Fruit fly (Drosophila melanogaster) whole organism, embryonic: ENCODE data around the gene sbr.
A peak's percentile ranks its signal among the peaks of the same experiment; 100 is the strongest.

Experiments
- Abd-B ChIP-seq: fragments of 200-800 bp; sonication (Bioruptor generic); optimal IDR thresholded peaks from 2 replicates; lab custom pipeline; 2018; ENCODE audit warnings: missing biosample characterization, mild to moderate bottlenecking, missing genetic modification characterization, moderate library complexity
- B-H2 ChIP-seq: fragments of 200-800 bp; sonication (Bioruptor generic); optimal IDR thresholded peaks from 2 replicates; lab custom pipeline; 2018; ENCODE audit warnings: missing biosample characterization, mild to moderate bottlenecking, missing genetic modification characterization
- Bgb ChIP-seq: fragments of 200-800 bp; sonication (Bioruptor generic); IDR thresholded peaks from 2 replicates; pipeline ENCODE4 v1.3.6; 2022; ENCODE audit warnings: missing biosample characterization, missing genetic modification characterization; ENCODE audit not compliant: partially characterized antibody
- CG10321 ChIP-seq: fragments of 200-800 bp; sonication (Bioruptor generic); IDR thresholded peaks from 2 replicates; pipeline ENCODE4 v1.3.6; 2022; ENCODE audit warnings: missing biosample characterization, missing genetic modification characterization
- CG10959 ChIP-seq: fragments of 200-800 bp; sonication (Bioruptor generic); IDR thresholded peaks from 2 replicates; pipeline ENCODE4 v1.3.6; 2022; ENCODE audit warnings: missing biosample characterization, missing genetic modification characterization
- CG11456 ChIP-seq: fragments of 200-800 bp; sonication (Bioruptor generic); IDR thresholded peaks from 3 replicates; pipeline ENCODE4 v1.3.6; 2022; ENCODE audit warnings: missing biosample characterization, missing genetic modification characterization
- CG11504 ChIP-seq: fragments of 200-800 bp; sonication (Bioruptor generic); optimal IDR thresholded peaks from 3 replicates; lab custom pipeline; 2019; ENCODE audit warnings: missing biosample characterization, mild to moderate bottlenecking, missing genetic modification characterization, moderate library complexity
- CG11696 ChIP-seq: fragments of 200-800 bp; sonication (Bioruptor generic); IDR thresholded peaks from 2 replicates; pipeline ENCODE4 v1.3.6; 2022; ENCODE audit warnings: missing biosample characterization, missing genetic modification characterization
- CG12219 ChIP-seq: fragments of 200-800 bp; sonication (Bioruptor generic); optimal IDR thresholded peaks from 3 replicates; lab custom pipeline; 2018; ENCODE audit warnings: missing biosample characterization, mild to moderate bottlenecking, missing genetic modification characterization
- CG12659 ChIP-seq: fragments of 200-800 bp; sonication (Bioruptor generic); optimal IDR thresholded peaks from 3 replicates; lab custom pipeline; 2017; ENCODE audit warnings: mild to moderate bottlenecking, missing biosample characterization, missing genetic modification reagents, missing genetic modification characterization
- CG12769 ChIP-seq: fragments of 200-800 bp; sonication (Bioruptor generic); optimal IDR thresholded peaks from 2 replicates; lab custom pipeline; 2019; ENCODE audit warnings: missing biosample characterization, mild to moderate bottlenecking, missing genetic modification characterization, moderate library complexity
- CG13296 ChIP-seq: fragments of 200-800 bp; sonication (Bioruptor generic); optimal IDR thresholded peaks from 3 replicates; lab custom pipeline; 2018; ENCODE audit warnings: missing biosample characterization, mild to moderate bottlenecking, missing genetic modification characterization
- CG13424 ChIP-seq: fragments of 200-800 bp; sonication (Bioruptor generic); optimal IDR thresholded peaks from 2 replicates; lab custom pipeline; 2019; ENCODE audit warnings: missing biosample characterization, mild to moderate bottlenecking, missing genetic modification characterization, moderate library complexity
- CG1647 ChIP-seq: fragments of 200-800 bp; sonication (Bioruptor generic); optimal IDR thresholded peaks from 3 replicates; lab custom pipeline; 2016; ENCODE audit warnings: missing biosample characterization, missing genetic modification characterization
- CG17328 ChIP-seq: fragments of 200-800 bp; sonication (Bioruptor generic); IDR thresholded peaks from 2 replicates; pipeline ENCODE4 v1.3.6; 2022; ENCODE audit warnings: missing biosample characterization, missing genetic modification characterization
- CG2120 ChIP-seq: fragments of 200-800 bp; sonication (Bioruptor generic); optimal IDR thresholded peaks from 3 replicates; lab custom pipeline; 2016; ENCODE audit warnings: missing biosample characterization, missing genetic modification characterization
- CG2202 ChIP-seq: fragments of 200-800 bp; sonication (Bioruptor generic); optimal IDR thresholded peaks from 2 replicates; lab custom pipeline; 2018; ENCODE audit warnings: missing biosample characterization, mild to moderate bottlenecking, missing genetic modification characterization
- CG2712 ChIP-seq: fragments of 200-800 bp; optimal IDR thresholded peaks from 3 replicates; lab custom pipeline; 2019; ENCODE audit warnings: missing biosample characterization, mild to moderate bottlenecking, missing genetic modification characterization, moderate library complexity
- CG2889 ChIP-seq: fragments of 200-800 bp; sonication (Bioruptor generic); IDR thresholded peaks from 3 replicates; pipeline ENCODE4 v1.3.6; 2022; ENCODE audit warnings: missing biosample characterization, missing genetic modification characterization
- CG3163 ChIP-seq: fragments of 200-800 bp; sonication (Bioruptor generic); optimal IDR thresholded peaks from 3 replicates; lab custom pipeline; 2016; ENCODE audit warnings: missing biosample characterization, missing genetic modification characterization
- CG3726 ChIP-seq: fragments of 200-800 bp; sonication (Bioruptor generic); IDR thresholded peaks from 3 replicates; pipeline ENCODE4, ENCODE4 v1.3.6; 2022; ENCODE audit warnings: missing biosample characterization, missing genetic modification characterization
- CG4707 ChIP-seq: fragments of 200-800 bp; sonication (Bioruptor generic); optimal IDR thresholded peaks from 2 replicates; lab custom pipeline; 2018; ENCODE audit warnings: missing biosample characterization, mild to moderate bottlenecking, missing genetic modification characterization, moderate library complexity
- CG6683 ChIP-seq: fragments of 200-800 bp; sonication (Bioruptor generic); optimal IDR thresholded peaks from 2 replicates; lab custom pipeline; 2017; ENCODE audit warnings: missing biosample characterization, mild to moderate bottlenecking, missing genetic modification characterization, missing genetic modification reagents
- CG6765 ChIP-seq: fragments of 200-800 bp; sonication (Bioruptor generic); optimal IDR thresholded peaks from 3 replicates; lab custom pipeline; 2017; ENCODE audit warnings: missing biosample characterization, mild to moderate bottlenecking, missing genetic modification characterization
- CG6791 ChIP-seq: fragments of 200-800 bp; sonication (Bioruptor generic); IDR thresholded peaks from 3 replicates; pipeline ENCODE4 v1.3.6; 2022; ENCODE audit warnings: missing biosample characterization, missing genetic modification characterization; ENCODE audit not compliant: partially characterized antibody
- CG7745 ChIP-seq: fragments of 200-800 bp; sonication (Bioruptor generic); optimal IDR thresholded peaks from 2 replicates; lab custom pipeline; 2018; ENCODE audit warnings: missing biosample characterization, mild to moderate bottlenecking, missing genetic modification characterization, moderate library complexity
- CG9437 ChIP-seq: fragments of 200-800 bp; sonication (Bioruptor generic); optimal IDR thresholded peaks from 2 replicates; lab custom pipeline; 2018; ENCODE audit warnings: missing biosample characterization, mild to moderate bottlenecking, missing genetic modification characterization
- CG9797 ChIP-seq: fragments of 200-800 bp; sonication (Bioruptor generic); optimal IDR thresholded peaks from 3 replicates; lab custom pipeline; 2018; ENCODE audit warnings: missing biosample characterization, mild to moderate bottlenecking, missing genetic modification characterization
- Deaf1 ChIP-seq: fragments of 200-800 bp; optimal IDR thresholded peaks from 3 replicates; lab custom pipeline; 2019; ENCODE audit warnings: missing biosample characterization, mild to moderate bottlenecking, missing genetic modification characterization, moderate library complexity
- HLH3B ChIP-seq: fragments of 200-800 bp; sonication (Bioruptor generic); IDR thresholded peaks from 2 replicates; pipeline ENCODE4 v1.3.6; 2022; ENCODE audit warnings: missing biosample characterization, missing genetic modification characterization
- HLHmδ ChIP-seq: fragments of 200-800 bp; sonication (Bioruptor generic); optimal IDR thresholded peaks from 2 replicates; lab custom pipeline; 2018; ENCODE audit warnings: missing biosample characterization, mild to moderate bottlenecking, missing genetic modification characterization, moderate library complexity
- HmgD ChIP-seq: fragments of 200-800 bp; sonication (Bioruptor generic); optimal IDR thresholded peaks from 3 replicates; lab custom pipeline; 2016; ENCODE audit warnings: missing biosample characterization, missing genetic modification characterization
- Stat92E ChIP-seq, 3 experiments: fragments of >200 bp in 2 of 3; fragments of 200-800 bp in 1 of 3; sonication (Bioruptor generic) in 1 of 3; optimal IDR thresholded peaks; 2 replicates each; lab custom pipeline; 2017 to 2019; ENCODE audit warnings: missing biosample characterization in 3 of 3, missing genetic modification characterization in 3 of 3, mild to moderate bottlenecking in 1 of 3, moderate library complexity in 1 of 3
- Usf ChIP-seq: fragments of 200-800 bp; sonication (Bioruptor generic); optimal IDR thresholded peaks from 2 replicates; lab custom pipeline; 2017; ENCODE audit warnings: missing genotype, missing biosample characterization, missing genetic modification characterization
- crol ChIP-seq: fragments of 200-800 bp; sonication (Bioruptor generic); IDR thresholded peaks from 2 replicates; pipeline ENCODE4 v1.3.6; 2022; ENCODE audit warnings: missing biosample characterization, missing genetic modification characterization
- eve ChIP-seq, 2 experiments: fragments of >200 bp; optimal IDR thresholded peaks; 2 replicates each; lab custom pipeline; 2017; ENCODE audit warnings: missing biosample characterization in 2 of 2, missing genetic modification characterization in 2 of 2
- exex ChIP-seq: fragments of 200-800 bp; sonication (Bioruptor generic); optimal IDR thresholded peaks from 4 replicates; lab custom pipeline; 2018; ENCODE audit warnings: missing biosample characterization, mild to moderate bottlenecking, missing genetic modification characterization, moderate library complexity
- fru ChIP-seq: fragments of >200 bp; optimal IDR thresholded peaks from 2 replicates; lab custom pipeline; 2017
- ham ChIP-seq: fragments of 200-800 bp; sonication (Bioruptor generic); IDR thresholded peaks from 2 replicates; pipeline ENCODE4 v1.3.6; 2022; ENCODE audit warnings: missing biosample characterization, missing genetic modification characterization
- kay ChIP-seq: fragments of 200-800 bp; sonication (Bioruptor generic); optimal IDR thresholded peaks from 2 replicates; lab custom pipeline; 2016; ENCODE audit warnings: missing biosample characterization, missing genetic modification characterization
- kni ChIP-seq: fragments of 200-800 bp; sonication (Bioruptor generic); optimal IDR thresholded peaks from 3 replicates; lab custom pipeline; 2017; ENCODE audit warnings: mild to moderate bottlenecking, missing biosample characterization, missing genetic modification reagents, missing genetic modification characterization
- onecut ChIP-seq: fragments of 200-800 bp; sonication (Bioruptor generic); IDR thresholded peaks from 2 replicates; pipeline ENCODE4 v1.3.6; 2022; ENCODE audit warnings: missing biosample characterization, missing genetic modification characterization
- pb ChIP-seq: fragments of 200-800 bp; sonication (Bioruptor generic); optimal IDR thresholded peaks from 3 replicates; lab custom pipeline; 2016; ENCODE audit warnings: missing biosample characterization, missing genetic modification characterization
- shn ChIP-seq: fragments of 200-800 bp; sonication (Bioruptor generic); optimal IDR thresholded peaks from 3 replicates; lab custom pipeline; 2016; ENCODE audit warnings: missing biosample characterization, missing genetic modification characterization
- sisA ChIP-seq: fragments of 200-800 bp; sonication (Bioruptor generic); IDR thresholded peaks from 2 replicates; pipeline ENCODE4 v1.3.6; 2022; ENCODE audit warnings: missing biosample characterization, missing genetic modification characterization
- ssp ChIP-seq: fragments of 200-800 bp; sonication (Bioruptor generic); IDR thresholded peaks from 2 replicates; pipeline ENCODE4 v1.3.6; 2022; ENCODE audit warnings: missing biosample characterization, missing genetic modification characterization
- tio ChIP-seq: fragments of 200-800 bp; sonication (Bioruptor generic); optimal IDR thresholded peaks from 2 replicates; lab custom pipeline; 2017; ENCODE audit warnings: missing biosample characterization, missing genetic modification characterization, inconsistent platforms
- tna ChIP-seq: fragments of 200-800 bp; sonication (Bioruptor generic); IDR thresholded peaks from 2 replicates; pipeline ENCODE4 v1.3.6; 2022; ENCODE audit warnings: missing biosample characterization, missing genetic modification characterization; ENCODE audit not compliant: partially characterized antibody
- vfl ChIP-seq: fragments of 200-800 bp; sonication (Bioruptor generic); optimal IDR thresholded peaks from 2 replicates; lab custom pipeline; 2016; ENCODE audit warnings: missing biosample characterization, missing genetic modification characterization
- zf30C ChIP-seq: fragments of 200-800 bp; sonication (Bioruptor generic); optimal IDR thresholded peaks from 3 replicates; lab custom pipeline; 2018; ENCODE audit warnings: missing biosample characterization, mild to moderate bottlenecking, missing genetic modification characterization
- zfh1 ChIP-seq: fragments of 200-800 bp; sonication (Bioruptor generic); IDR thresholded peaks from 3 replicates; pipeline ENCODE4 v1.3.6; 2022; ENCODE audit warnings: missing biosample characterization, missing genetic modification characterization

sbr gene

dm6 chrX:10806718-10807412 is 40.0 kb downstream of the sbr start (continued):
- TF ChIP-seq Stat92E (GFP tag; optimal IDR thresholded peaks at IDR 0.05; lab: Kevin White, UChicago) (no peak), CG11504 (peak; percentile 8), ham (GFP tag; lab: Robert Waterston, UW) (no peak), CG3163 (GFP tag; lab: Kevin White, UChicago) (peak; percentile 25), CG11456 (GFP tag; lab: Robert Waterston, UW) (no peak), CG10321 (GFP tag; lab: Robert Waterston, UW) (no peak; the same call in 1 of the 2 replicates), Usf (GFP tag; lab: Kevin White, UChicago) (no peak), sisA (GFP tag; lab: Robert Waterston, UW) (no peak), HmgD (GFP tag; lab: Kevin White, UChicago) (no peak), CG4707 (no peak), CG3726 (GFP tag; lab: Robert Waterston, UW) (no peak), shn (GFP tag; lab: Kevin White, UChicago) (no peak), CG7745 (tag; lab: Kevin White, UChicago) (no peak), CG12769 (tag; lab: Kevin White, UChicago) (peak; percentile 84), CG13296 (GFP tag; lab: Kevin White, UChicago) (no peak), CG9437 (GFP tag; lab: Kevin White, UChicago) (peak; percentile 98), CG9797 (GFP tag; lab: Kevin White, UChicago) (no peak), CG6683 (GFP tag; lab: Kevin White, UChicago) (no peak), exex (no peak), zfh1 (GFP tag; lab: Robert Waterston, UW) (no peak), kni (GFP tag; lab: Kevin White, UChicago) (no peak), tna (no peak), CG13424 (tag; lab: Kevin White, UChicago) (peak; percentile 16), onecut (no peak), Abd-B (no peak), CG2120 (peak; percentile 17), crol (GFP tag; lab: Robert Waterston, UW) (no peak), CG17328 (GFP tag; lab: Robert Waterston, UW) (no peak), Bgb (GFP tag; lab: Robert Waterston, UW) (no peak), CG1647 (GFP tag; lab: Kevin White, UChicago) (no peak), HLH3B (GFP tag; lab: Robert Waterston, UW) (no peak), vfl (GFP tag; lab: Kevin White, UChicago) (no peak), ssp (GFP tag; lab: Robert Waterston, UW) (no peak), tio (GFP tag; lab: Kevin White, UChicago) (no peak), kay (GFP tag; lab: Kevin White, UChicago) (no peak), Deaf1 (tag; lab: Kevin White, UChicago) (peak; percentile 97), HLHmδ (GFP tag; lab: Kevin White, UChicago) (no peak), CG2202 (tag; lab: Kevin White, UChicago) (no peak), CG6765 (GFP tag; lab: Kevin White, UChicago) (no peak), CG6791 (GFP tag; lab: Robert Waterston, UW) (no peak), pb (GFP tag; lab: Kevin White, UChicago) (no peak), B-H2 (GFP tag; lab: Kevin White, UChicago) (no peak), CG2712 (peak; percentile 13), CG2889 (no peak), fru (no peak), CG10959 (GFP tag; lab: Robert Waterston, UW) (no peak), eve (GFP tag; optimal IDR thresholded peaks at IDR 0.05; lab: Kevin White, UChicago) (no peak), zf30C (GFP tag; lab: Kevin White, UChicago) (no peak), CG11696 (GFP tag; lab: Robert Waterston, UW) (no peak), CG12659 (peak; percentile 0), CG12219 (GFP tag; lab: Kevin White, UChicago) (no peak)
